Worm (Caenorhabditis elegans) whole organism, young adult: Measurements from ENCODE around the gene lmtr-2.

Source experiments
- B0261.1 ChIP-seq: sonication (generic microtip); optimal IDR thresholded peaks from 2 replicates; lab custom pipeline; 2016; ENCODE audit warnings: mild to moderate bottlenecking, missing genetic modification characterization, moderate library complexity, missing compliant biosample characterization
- B0336.3 ChIP-seq: fragments of 200-800 bp; sonication (Bioruptor generic); IDR thresholded peaks from 2 replicates; pipeline ENCODE4 v1.3.6; 2022; ENCODE audit warnings: missing genetic modification characterization, missing compliant biosample characterization
- C06A6.2 ChIP-seq: fragments of 200-800 bp; sonication (Bioruptor generic); conservative IDR thresholded peaks from 2 replicates; pipeline ENCODE4 v1.3.6; 2022; ENCODE audit warnings: missing genetic modification characterization, missing compliant biosample characterization
- F10E7.11 ChIP-seq: sonication (generic microtip); optimal IDR thresholded peaks from 2 replicates; lab custom pipeline; 2017; ENCODE audit warnings: mild to moderate bottlenecking, missing genetic modification characterization, moderate library complexity, missing compliant biosample characterization
- Y53F4B.3 ChIP-seq: fragments of 200-800 bp; sonication (Bioruptor generic); IDR thresholded peaks from 2 replicates; pipeline ENCODE4 v1.3.6; 2022; ENCODE audit warnings: missing genetic modification reagents, missing genetic modification characterization, missing compliant biosample characterization
- atf-7 ChIP-seq: sonication (generic microtip); optimal IDR thresholded peaks from 2 replicates; lab custom pipeline; 2017; ENCODE audit warnings: mild to moderate bottlenecking, missing genetic modification characterization, missing compliant biosample characterization
- bed-1 ChIP-seq: fragments of 200-800 bp; sonication (Bioruptor generic); IDR thresholded peaks from 2 replicates; pipeline ENCODE4 v1.3.6; 2022; ENCODE audit warnings: missing genetic modification reagents, missing genetic modification characterization, missing compliant biosample characterization
- ccch-3 ChIP-seq: fragments of 200-800 bp; sonication (Bioruptor generic); optimal IDR thresholded peaks from 2 replicates; lab custom pipeline; 2018; ENCODE audit warnings: mild to moderate bottlenecking, missing genetic modification characterization, missing compliant biosample characterization
- cebp-2 ChIP-seq: fragments of 200-800 bp; sonication (Bioruptor generic); IDR thresholded peaks from 2 replicates; pipeline ENCODE4 v1.3.6; 2022; ENCODE audit warnings: missing genetic modification characterization, missing compliant biosample characterization
- ceh-100 ChIP-seq: fragments of 200-800 bp; sonication (Bioruptor generic); IDR thresholded peaks from 2 replicates; pipeline ENCODE4 v1.3.6; 2022; ENCODE audit warnings: missing genetic modification reagents, missing genetic modification characterization, missing compliant biosample characterization
- ceh-79 ChIP-seq: sonication (generic microtip); optimal IDR thresholded peaks from 2 replicates; lab custom pipeline; 2017; ENCODE audit warnings: mild to moderate bottlenecking, missing genetic modification characterization, missing compliant biosample characterization
- ceh-91 ChIP-seq: fragments of 200-800 bp; sonication (Bioruptor generic); IDR thresholded peaks from 2 replicates; pipeline ENCODE4 v1.3.6; 2022; ENCODE audit warnings: missing genetic modification reagents, missing genetic modification characterization, missing compliant biosample characterization
- chd-7 ChIP-seq: sonication (generic microtip); optimal IDR thresholded peaks from 2 replicates; lab custom pipeline; 2016; ENCODE audit warnings: mild to moderate bottlenecking, missing genetic modification characterization, moderate library complexity, missing compliant biosample characterization
- dox-1 ChIP-seq: fragments of 200-800 bp; sonication (Bioruptor generic); IDR thresholded peaks from 2 replicates; pipeline ENCODE4 v1.3.6; 2022; ENCODE audit warnings: missing genetic modification reagents, missing genetic modification characterization, missing compliant biosample characterization
- dpl-1 ChIP-seq: fragments of 150-350 bp; optimal IDR thresholded peaks from 2 replicates; lab custom pipeline; 2014; ENCODE audit warnings: missing biosample characterization, missing genetic modification reagents, missing genetic modification characterization
- efl-1 ChIP-seq: fragments of 150-350 bp; optimal IDR thresholded peaks from 2 replicates; lab custom pipeline; 2014; ENCODE audit warnings: missing biosample characterization, missing genetic modification reagents, missing genetic modification characterization
- egl-44 ChIP-seq: fragments of 200-800 bp; sonication (Bioruptor generic); IDR thresholded peaks from 2 replicates; pipeline ENCODE4 v1.3.6; 2022; ENCODE audit warnings: missing genetic modification reagents, missing genetic modification characterization, missing compliant biosample characterization
- egrh-3 ChIP-seq: fragments of 200-800 bp; sonication (Bioruptor generic); IDR thresholded peaks from 2 replicates; pipeline ENCODE4 v1.3.6; 2022; ENCODE audit warnings: missing genetic modification reagents, missing genetic modification characterization, missing compliant biosample characterization
- hlh-12 ChIP-seq: sonication (generic microtip); optimal IDR thresholded peaks from 2 replicates; lab custom pipeline; 2016; ENCODE audit warnings: missing genetic modification characterization, missing compliant biosample characterization
- hmg-20 ChIP-seq: fragments of 200-800 bp; sonication (Bioruptor generic); IDR thresholded peaks from 2 replicates; pipeline ENCODE4 v1.3.6; 2022; ENCODE audit warnings: missing genetic modification reagents, missing genetic modification characterization, missing compliant biosample characterization
- lin-35 ChIP-seq, 3 experiments: fragments of 150-350 bp in 2 of 3; sonication (generic microtip) in 1 of 3; optimal IDR thresholded peaks; 2 replicates each; lab custom pipeline; 2014 to 2018; ENCODE audit warnings: missing biosample characterization in 3 of 3, missing genetic modification characterization in 3 of 3, missing genetic modification reagents in 3 of 3
- lin-54 ChIP-seq: fragments of 200-800 bp; sonication (Bioruptor generic); optimal IDR thresholded peaks from 2 replicates; lab custom pipeline; 2018; ENCODE audit warnings: mild to moderate bottlenecking, missing genetic modification characterization, missing compliant biosample characterization
- madf-10 ChIP-seq: sonication (generic microtip); optimal IDR thresholded peaks from 2 replicates; lab custom pipeline; 2016; ENCODE audit warnings: mild to moderate bottlenecking, missing genetic modification characterization, missing compliant biosample characterization
- madf-6 ChIP-seq: fragments of 200-800 bp; sonication (Bioruptor generic); IDR thresholded peaks from 2 replicates; pipeline ENCODE4 v1.3.6; 2022; ENCODE audit warnings: missing genetic modification reagents, missing genetic modification characterization, missing compliant biosample characterization
- mel-28 ChIP-seq: sonication (generic microtip); optimal IDR thresholded peaks from 2 replicates; lab custom pipeline; 2016; ENCODE audit warnings: borderline replicate concordance, mild to moderate bottlenecking, missing genetic modification characterization, missing compliant biosample characterization
- mes-4 ChIP-seq: sonication (generic microtip); optimal IDR thresholded peaks from 2 replicates; lab custom pipeline; 2016; ENCODE audit warnings: missing genotype, missing genetic modification characterization, missing compliant biosample characterization
- mxl-1 ChIP-seq: sonication (generic microtip); optimal IDR thresholded peaks from 2 replicates; lab custom pipeline; 2016; ENCODE audit warnings: missing genetic modification characterization, missing compliant biosample characterization
- nhr-120 ChIP-seq: fragments of 200-800 bp; sonication (Bioruptor generic); IDR thresholded peaks from 2 replicates; pipeline ENCODE4 v1.3.6; 2022; ENCODE audit warnings: missing genetic modification characterization, missing compliant biosample characterization
- nhr-90 ChIP-seq: sonication (generic microtip); optimal IDR thresholded peaks from 2 replicates; lab custom pipeline; 2016; ENCODE audit warnings: missing genotype, mild to moderate bottlenecking, missing genetic modification characterization, missing compliant biosample characterization
- pha-4 ChIP-seq: fragments of 150-350 bp; sonication (generic microtip); optimal IDR thresholded peaks from 2 replicates; lab custom pipeline; 2014; ENCODE audit warnings: missing biosample characterization, missing genetic modification reagents, missing genetic modification characterization
- snpc-3.4 ChIP-seq: sonication (generic microtip); optimal IDR thresholded peaks from 2 replicates; lab custom pipeline; 2017; ENCODE audit warnings: missing genetic modification characterization, mild to moderate bottlenecking, missing compliant biosample characterization, antibody characterized with exemption, moderate library complexity, missing genotype, missing genetic modification reagents
- somi-1 ChIP-seq: fragments of 200-800 bp; sonication (Bioruptor generic); optimal IDR thresholded peaks from 2 replicates; lab custom pipeline; 2018; ENCODE audit warnings: mild to moderate bottlenecking, missing genetic modification characterization, missing compliant biosample characterization
- sptf-2 ChIP-seq: fragments of 200-800 bp; sonication (Bioruptor generic); optimal IDR thresholded peaks from 2 replicates; lab custom pipeline; 2018; ENCODE audit warnings: mild to moderate bottlenecking, missing genetic modification characterization, missing compliant biosample characterization
- tbp1 ChIP-seq: fragments of 200-800 bp; sonication (Bioruptor generic); optimal IDR thresholded peaks from 2 replicates; lab custom pipeline; 2018; ENCODE audit warnings: mild to moderate bottlenecking, missing genetic modification characterization, missing compliant biosample characterization
- xnd-1 ChIP-seq: sonication (generic microtip); optimal IDR thresholded peaks from 2 replicates; lab custom pipeline; 2016; ENCODE audit warnings: missing genotype, missing genetic modification reagents, missing genetic modification characterization, missing compliant biosample characterization
- zfh-2 ChIP-seq: fragments of 200-800 bp; sonication (Bioruptor generic); conservative IDR thresholded peaks from 2 replicates; pipeline ENCODE4 v1.3.6; 2022; ENCODE audit warnings: missing genetic modification reagents, missing genetic modification characterization, missing compliant biosample characterization
- zim-3 ChIP-seq: sonication (generic microtip); optimal IDR thresholded peaks from 2 replicates; lab custom pipeline; 2017; ENCODE audit warnings: mild to moderate bottlenecking, missing genetic modification characterization, moderate library complexity, missing compliant biosample characterization
- ztf-6 ChIP-seq: fragments of 200-800 bp; sonication (Bioruptor generic); IDR thresholded peaks from 2 replicates; pipeline ENCODE4 v1.3.6; 2022; ENCODE audit warnings: missing genetic modification reagents, missing genetic modification characterization, missing compliant biosample characterization

lmtr-2 gene

DNA sequence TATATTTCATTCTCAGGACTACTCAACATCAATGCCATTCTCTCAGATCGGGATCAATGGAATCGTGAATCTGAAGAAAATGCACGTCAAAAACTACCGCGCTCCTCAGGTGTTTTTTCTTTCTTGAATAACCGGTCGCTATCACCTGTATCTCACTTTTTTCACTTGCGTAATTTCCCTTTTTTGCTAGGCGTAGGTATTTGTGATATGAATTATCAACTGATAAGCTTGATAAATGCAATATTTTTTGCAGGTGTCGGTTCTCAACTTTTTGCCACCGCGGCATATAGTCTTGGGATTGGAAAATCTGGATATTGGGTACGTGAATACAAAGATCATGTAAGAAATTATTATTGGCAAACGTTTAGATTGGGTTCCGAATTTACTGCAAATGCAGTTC lies 44.3 kb upstream of the lmtr-2 start:
- TF ChIP-seq somi-1 = no peak

DNA sequence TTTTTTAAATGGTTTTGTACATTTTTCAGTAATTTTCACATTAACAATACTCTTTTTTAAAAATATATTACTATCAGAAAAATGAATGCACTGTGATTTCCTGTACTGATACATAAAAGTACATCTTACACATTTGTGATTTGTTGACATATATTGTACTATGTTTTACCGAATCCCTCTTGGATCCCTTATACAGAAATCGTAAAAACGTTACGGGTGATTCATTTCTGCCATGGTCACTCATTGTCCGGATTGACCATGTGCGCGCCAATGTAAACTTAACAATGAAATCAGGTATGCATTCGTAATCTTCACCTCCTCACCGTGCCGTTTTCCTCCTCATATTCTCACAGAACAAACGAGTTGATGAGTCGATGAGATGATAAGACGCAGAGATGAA lies 43.2 kb upstream of the lmtr-2 start, which contains the start of gene ZC513.2:
TSS of gene ZC513.2 (plus strand) at position 301 of the 400 bp plus-strand sequence.
- TF ChIP-seq zim-3 (tag; lab: Kevin White, UChicago) = no peak
- TF ChIP-seq, all 124 proteins: peak for 0

DNA sequence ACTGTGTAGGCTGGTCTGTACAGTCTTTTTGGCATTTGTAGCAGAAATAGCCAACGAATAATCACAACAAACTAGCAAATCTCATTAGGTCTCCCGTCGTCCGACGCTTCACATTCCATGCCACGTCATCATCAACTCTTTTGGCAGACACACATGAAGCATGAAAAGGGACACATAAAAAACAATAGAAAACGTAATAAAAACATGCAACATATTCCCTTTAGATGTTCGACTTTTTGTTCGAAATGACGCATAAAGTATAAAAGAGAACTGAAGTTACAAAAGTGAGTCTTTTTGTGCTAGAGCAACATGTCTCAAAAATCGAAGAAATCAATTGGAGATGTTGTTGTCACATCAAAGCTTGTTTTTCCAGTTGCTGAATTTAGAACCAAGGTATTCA lies 40.9 kb upstream of the lmtr-2 start, which contains the start of gene sth-1:
TSS of gene sth-1 (plus strand) at position 301 of the 400 bp plus-strand sequence.
- no peak for TF ChIP-seq ceh-79 (tag; lab: Kevin White, UChicago)
- TF ChIP-seq ccch-3 = no peak
- no peak for TF ChIP-seq chd-7
- no peak for TF ChIP-seq xnd-1 (tag; lab: Kevin White, UChicago)
- no peak for TF ChIP-seq B0336.3 (GFP tag; lab: Robert Waterston, UW)

DNA sequence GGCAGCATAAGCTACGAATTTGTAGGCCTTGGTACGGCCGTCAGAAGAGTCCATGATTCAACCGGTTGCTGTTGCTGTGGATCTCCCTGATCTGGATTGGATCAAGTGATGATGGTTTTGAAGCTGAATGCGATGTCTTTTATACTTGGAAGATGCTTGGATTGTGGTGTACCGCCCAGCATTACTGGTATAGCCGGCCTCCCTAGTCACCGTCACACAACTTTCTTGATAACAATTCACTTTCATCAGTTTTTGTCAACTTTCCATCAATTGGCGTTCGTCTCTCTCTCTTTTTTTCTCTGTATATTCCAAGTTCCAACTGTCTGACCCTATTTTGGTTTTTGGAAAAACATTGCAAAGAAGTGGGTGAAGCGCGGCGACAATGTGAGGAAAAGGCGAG lies 39.9 kb upstream of the lmtr-2 start, which contains the start of gene col-43:
TSS of gene col-43 (minus strand) at position 101 of the 400 bp plus-strand sequence.
- TF ChIP-seq dpl-1 (no peak), nhr-120 (GFP tag; lab: Robert Waterston, UW) (no peak), C06A6.2 (GFP tag; lab: Robert Waterston, UW) (no peak), pha-4 (no peak), sptf-2 (no peak), ztf-6 (no peak), mxl-1 (no peak), zfh-2 (GFP tag; lab: Robert Waterston, UW) (no peak), hlh-12 (tag; lab: Kevin White, UChicago) (no peak), dox-1 (GFP tag; lab: Robert Waterston, UW) (no peak), hmg-20 (GFP tag; lab: Robert Waterston, UW) (no peak), mel-28 (tag; lab: Kevin White, UChicago) (no peak), bed-1 (GFP tag; lab: Robert Waterston, UW) (no peak), mes-4 (no peak), lin-54 (GFP tag; lab: Kevin White, UChicago) (no peak), madf-6 (no peak)

DNA sequence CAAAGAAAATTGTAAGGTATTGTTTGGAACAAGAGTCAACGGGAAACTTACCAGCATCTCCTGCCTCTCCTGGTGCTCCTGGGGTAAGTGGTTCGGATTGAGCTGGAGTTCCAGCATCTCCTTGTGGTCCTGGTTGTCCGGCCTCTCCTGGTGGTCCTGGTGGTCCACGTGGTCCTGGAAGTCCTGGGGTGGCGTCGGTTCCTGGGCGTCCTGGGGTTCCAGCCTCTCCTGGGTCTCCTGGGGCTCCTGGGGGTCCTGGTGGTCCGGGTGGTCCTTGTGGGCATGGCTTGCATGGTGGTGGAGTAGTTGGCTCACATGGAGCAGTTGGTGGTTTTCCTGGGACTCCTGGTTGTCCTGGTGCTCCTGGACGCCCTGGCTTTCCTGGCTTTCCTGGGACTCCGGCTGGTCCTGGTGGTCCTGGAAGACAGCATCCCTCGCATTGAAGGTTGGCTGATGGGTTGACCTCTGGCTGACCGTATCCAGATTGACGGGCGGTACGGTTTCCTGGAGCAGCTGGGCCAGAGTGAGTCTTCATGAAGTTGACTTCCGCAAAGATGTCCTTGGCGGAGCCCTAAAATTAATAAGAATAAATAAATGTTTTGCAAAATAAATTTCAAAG lies 39.3 kb upstream of the lmtr-2 start:
- TF ChIP-seq B0261.1 = no peak
- peak; percentile 90; the same call in 1 of the 2 replicates for TF ChIP-seq egrh-3 (GFP tag; lab: Robert Waterston, UW)
- peak; percentile 83 for TF ChIP-seq zfh-2 (GFP tag; lab: Robert Waterston, UW)
- 0 out of 2 replicates have a peak, but pooled peaks have one; percentile 12 for TF ChIP-seq cebp-2 (GFP tag; lab: Robert Waterston, UW)
- TF ChIP-seq, all 124 proteins: peak for 3

DNA sequence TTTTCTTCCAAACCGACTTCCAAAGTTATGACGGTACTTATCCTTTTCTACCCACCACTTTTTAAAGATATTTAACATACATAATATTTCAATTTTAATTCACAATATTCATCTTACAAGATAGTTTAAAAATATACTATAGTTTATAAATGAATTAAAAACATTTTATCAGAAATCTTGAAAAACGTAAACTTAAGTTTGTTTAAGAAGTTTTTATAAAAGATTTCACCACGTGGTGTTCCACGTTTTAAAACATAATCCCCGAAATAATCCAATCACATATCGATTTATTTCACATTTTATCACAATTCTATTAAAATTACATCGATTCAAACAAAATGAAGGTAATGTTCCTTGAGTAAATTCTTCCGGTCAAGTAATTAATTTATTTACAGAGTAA lies 35.8 kb upstream of the lmtr-2 start, which contains the start of gene ZC513.3:
TSS of gene ZC513.3 (plus strand) at position 301 of the 400 bp plus-strand sequence.
- no peak for TF ChIP-seq ccch-3
- no peak for TF ChIP-seq F10E7.11 (tag; lab: Kevin White, UChicago)
- no peak for TF ChIP-seq tbp1
- TF ChIP-seq atf-7 (tag; lab: Kevin White, UChicago) = no peak
- no peak for TF ChIP-seq efl-1 (GFP tag; lab: Kevin White, UChicago)
- TF ChIP-seq ceh-100 (GFP tag; lab: Robert Waterston, UW) = no peak
- no peak for TF ChIP-seq egl-44 (GFP tag; lab: Robert Waterston, UW)
- TF ChIP-seq Y53F4B.3 (GFP tag; lab: Robert Waterston, UW) = no peak
- no peak for TF ChIP-seq lin-35 (GFP tag; optimal IDR thresholded peaks at IDR 0.05; lab: Kevin White, UChicago)
- no peak for TF ChIP-seq ztf-6
- TF ChIP-seq ceh-91 = no peak
- TF ChIP-seq snpc-3.4 (tag; lab: Kevin White, UChicago) = no peak
- TF ChIP-seq nhr-90 (tag; lab: Kevin White, UChicago) = no peak
- no peak for TF ChIP-seq madf-10 (tag; lab: Kevin White, UChicago)
